Fruit fly (Drosophila melanogaster): ENCODE results near the gene CG14636.
A peak's percentile ranks its signal among the peaks of the same experiment; 100 is the strongest.

The CG14636 gene

dm6 chr3R:4215264-4215993 lies at the start of gene CG14636:
CG14636 (minus strand) TSS chr3R:4215314.
- TF ChIP-seq noc (tag; optimal IDR thresholded peaks at IDR 0.05): peak; percentile 68

dm6 chr3R:4256672-4257071 lies 41.6 kb upstream of the CG14636 start, which contains the start of gene Or82a:
Or82a (plus strand) TSS chr3R:4256972.
- TF ChIP-seq noc (tag; optimal IDR thresholded peaks at IDR 0.05): no peak

- TF ChIP-seq noc (tag; optimal IDR thresholded peaks at IDR 0.05): no peak
Observed at dm6 chr3R:4254408-4254807, 39.3 kb upstream of the CG14636 start, which contains the start of gene TwdlV. TwdlV (plus strand) TSS chr3R:4254708.

- TF ChIP-seq noc (tag; optimal IDR thresholded peaks at IDR 0.05): no peak
Observed at dm6 chr3R:4252943-4253342, 37.8 kb upstream of the CG14636 start, which contains the start of gene CG14644. CG14644 (minus strand) TSS chr3R:4253043.

- no peak for TF ChIP-seq noc (tag; optimal IDR thresholded peaks at IDR 0.05)
Observed at dm6 chr3R:4251241-4251640, 36.1 kb upstream of the CG14636 start, which contains the start of gene TwdlG. TwdlG (minus strand) TSS chr3R:4251341.

dm6 chr3R:4249947-4250346 lies 34.8 kb upstream of the CG14636 start:
- no peak for TF ChIP-seq noc (tag; optimal IDR thresholded peaks at IDR 0.05)

- TF ChIP-seq noc (tag; optimal IDR thresholded peaks at IDR 0.05): no peak
Observed at dm6 chr3R:4246578-4247070, 31.5 kb upstream of the CG14636 start, which contains the start of gene TwdlF. TwdlF (plus strand) TSS chr3R:4247020.

- no peak for TF ChIP-seq noc (tag; optimal IDR thresholded peaks at IDR 0.05)
Observed at dm6 chr3R:4243096-4243940, 28.2 kb upstream of the CG14636 start, which contains the start of gene CG34305. CG34305 (minus strand) TSS chr3R:4243146.

- TF ChIP-seq noc (tag; optimal IDR thresholded peaks at IDR 0.05): no peak
Observed at dm6 chr3R:4242209-4242887, 27.2 kb upstream of the CG14636 start, which contains the start of gene CG14642. CG14642 (minus strand) TSS chr3R:4242717.

dm6 chr3R:4241776-4242175 lies 26.7 kb upstream of the CG14636 start:
- TF ChIP-seq noc (tag; optimal IDR thresholded peaks at IDR 0.05): no peak

- no peak for TF ChIP-seq noc (tag; optimal IDR thresholded peaks at IDR 0.05)
Observed at dm6 chr3R:4236534-4236933, 21.4 kb upstream of the CG14636 start.

- TF ChIP-seq noc (tag; optimal IDR thresholded peaks at IDR 0.05): peak; percentile 49
Observed at dm6 chr3R:4234991-4235553, 20.0 kb upstream of the CG14636 start, which contains the start of gene Gel. Gel (plus strand) TSS chr3R:4235217.

dm6 chr3R:4233018-4233385 lies 17.9 kb upstream of the CG14636 start, which contains the start of gene abs:
abs (plus strand) TSS chr3R:4233047.
- no peak for TF ChIP-seq noc (tag; optimal IDR thresholded peaks at IDR 0.05)

- TF ChIP-seq noc (tag; optimal IDR thresholded peaks at IDR 0.05): no peak
Observed at dm6 chr3R:4232139-4233017, 17.3 kb upstream of the CG14636 start, which contains the start of gene CG14641. CG14641 (minus strand) TSS chr3R:4232342.

All from whole organism, larva.